Worm (Caenorhabditis elegans) whole organism, L4 larva: Measurements from ENCODE around the gene sru-7.
A peak's percentile ranks its signal among the peaks of the same experiment; 100 is the strongest.

Experiments
- F26F4.8 ChIP-seq: fragments of 200-800 bp; sonication (Bioruptor generic); conservative IDR thresholded peaks from 2 replicates; pipeline ENCODE4 v1.3.6; 2022; ENCODE audit warnings: missing genetic modification characterization, missing compliant biosample characterization
- T20F7.1 ChIP-seq: fragments of 200-800 bp; sonication (Bioruptor generic); optimal IDR thresholded peaks from 2 replicates; lab custom pipeline; 2018; ENCODE audit warnings: mild to moderate bottlenecking, missing genetic modification characterization, missing compliant biosample characterization
- Y48G9A.11 ChIP-seq: fragments of 200-800 bp; sonication (Bioruptor generic); IDR thresholded peaks from 2 replicates; pipeline ENCODE4 v1.3.6; 2022; ENCODE audit warnings: missing genetic modification reagents, missing genetic modification characterization, missing compliant biosample characterization
- Y5F2A.4 ChIP-seq: fragments of 200-800 bp; sonication (Bioruptor generic); optimal IDR thresholded peaks from 2 replicates; lab custom pipeline; 2018; ENCODE audit warnings: mild to moderate bottlenecking, missing genetic modification characterization, missing compliant biosample characterization
- aha-1 ChIP-seq: fragments of 150-350 bp; peaks from one replicate; lab custom pipeline; 2014; ENCODE audit warnings: missing biosample characterization, missing genetic modification characterization
- arid-1 ChIP-seq: fragments of 200-800 bp; sonication (Bioruptor generic); conservative IDR thresholded peaks from 2 replicates; pipeline ENCODE4 v1.3.6; 2022; ENCODE audit warnings: missing genetic modification reagents, missing genetic modification characterization, missing compliant biosample characterization
- attf-4 ChIP-seq: sonication (generic microtip); optimal IDR thresholded peaks from 3 replicates; lab custom pipeline; 2017; ENCODE audit warnings: missing biosample characterization, missing genetic modification characterization
- ceh-28 ChIP-seq: fragments of 150-350 bp; optimal IDR thresholded peaks from 2 replicates; lab custom pipeline; 2014; ENCODE audit warnings: missing biosample characterization, missing genetic modification reagents, missing genetic modification characterization
- ceh-32 ChIP-seq: sonication (generic microtip); optimal IDR thresholded peaks from 2 replicates; lab custom pipeline; 2016; ENCODE audit warnings: mild to moderate bottlenecking, missing genetic modification characterization, missing compliant biosample characterization; ENCODE audit not compliant: poor library complexity
- ceh-62 ChIP-seq: sonication (generic microtip); optimal IDR thresholded peaks from 2 replicates; lab custom pipeline; 2017; ENCODE audit warnings: missing biosample characterization, missing genetic modification characterization
- daf-16 ChIP-seq, 3 experiments: sonication (generic microtip); optimal IDR thresholded peaks; 2 replicates each; lab custom pipeline; 2016 to 2017; ENCODE audit warnings: missing genetic modification characterization in 3 of 3, missing genetic modification reagents in 3 of 3, mild to moderate bottlenecking in 2 of 3, missing compliant biosample characterization in 2 of 3, missing biosample characterization in 1 of 3, moderate library complexity in 1 of 3
- daf-8 ChIP-seq: fragments of 200-800 bp; sonication (Bioruptor generic); IDR thresholded peaks from 2 replicates; pipeline ENCODE4 v1.3.6; 2022; ENCODE audit warnings: missing genetic modification characterization, missing compliant biosample characterization
- dmd-6 ChIP-seq: fragments of 200-800 bp; sonication (Bioruptor generic); IDR thresholded peaks from 2 replicates; pipeline ENCODE4 v1.3.6; 2022; ENCODE audit warnings: missing genetic modification reagents, missing genetic modification characterization, missing compliant biosample characterization
- dmd-8 ChIP-seq: fragments of 200-800 bp; sonication (Bioruptor generic); IDR thresholded peaks from 2 replicates; pipeline ENCODE4 v1.3.6; 2022; ENCODE audit warnings: missing genetic modification characterization, missing compliant biosample characterization
- dmd-9 ChIP-seq: fragments of 200-800 bp; sonication (Bioruptor generic); IDR thresholded peaks from 2 replicates; pipeline ENCODE4 v1.3.6; 2022; ENCODE audit warnings: missing genetic modification reagents, missing genetic modification characterization, missing compliant biosample characterization
- dve-1 ChIP-seq: sonication (generic microtip); optimal IDR thresholded peaks from 2 replicates; lab custom pipeline; 2017; ENCODE audit warnings: antibody characterized with exemption, mild to moderate bottlenecking, missing genetic modification characterization, missing compliant biosample characterization; ENCODE audit not compliant: insufficient read depth
- hif-1 ChIP-seq, 2 experiments: sonication (generic microtip); optimal IDR thresholded peaks; 2 replicates each; lab custom pipeline; 2016 to 2017; ENCODE audit warnings: missing compliant biosample characterization in 2 of 2, missing genetic modification characterization in 2 of 2, missing genetic modification reagents in 2 of 2, missing genotype in 2 of 2, mild to moderate bottlenecking in 1 of 2
- hlh-11 ChIP-seq: fragments of 200-800 bp; sonication (Bioruptor generic); optimal IDR thresholded peaks from 2 replicates; lab custom pipeline; 2018; ENCODE audit warnings: mild to moderate bottlenecking, missing genetic modification characterization, missing compliant biosample characterization
- hlh-30 ChIP-seq: sonication (generic microtip); optimal IDR thresholded peaks from 2 replicates; lab custom pipeline; 2017; ENCODE audit warnings: antibody characterized with exemption, mild to moderate bottlenecking, missing genetic modification characterization, missing compliant biosample characterization; ENCODE audit not compliant: insufficient read depth
- hmg-1.1 ChIP-seq: fragments of 200-800 bp; sonication (Bioruptor generic); IDR thresholded peaks from 2 replicates; pipeline ENCODE4 v1.3.6; 2022; ENCODE audit warnings: missing genetic modification reagents, missing genetic modification characterization, missing compliant biosample characterization
- lim-7 ChIP-seq: fragments of 200-800 bp; sonication (Bioruptor generic); IDR thresholded peaks from 2 replicates; pipeline ENCODE4 v1.3.6; 2022; ENCODE audit warnings: missing genetic modification characterization, missing compliant biosample characterization
- lin-38 ChIP-seq: fragments of 200-800 bp; sonication (Bioruptor generic); IDR thresholded peaks from 2 replicates; pipeline ENCODE4 v1.3.6; 2022; ENCODE audit warnings: missing genetic modification reagents, missing genetic modification characterization, missing compliant biosample characterization
- madf-5 ChIP-seq, 2 experiments: fragments of 200-800 bp; sonication (Bioruptor generic); IDR thresholded peaks; 2 replicates each; pipeline ENCODE4 v1.3.6; 2022; ENCODE audit warnings: missing compliant biosample characterization in 2 of 2, missing genetic modification characterization in 2 of 2
- mdl-1 ChIP-seq, 2 experiments: fragments of 150-350 bp in 1 of 2; sonication (generic microtip) in 1 of 2; optimal IDR thresholded peaks; 2 replicates each; lab custom pipeline; 2014 to 2017; ENCODE audit warnings: missing biosample characterization in 2 of 2, missing genetic modification characterization in 2 of 2
- mep-1 ChIP-seq: fragments of 150-350 bp; sonication (generic microtip); optimal IDR thresholded peaks from 3 replicates; lab custom pipeline; 2014; ENCODE audit warnings: missing biosample characterization, missing genetic modification characterization
- mes-2 ChIP-seq: sonication (generic microtip); optimal IDR thresholded peaks from 2 replicates; lab custom pipeline; 2016; ENCODE audit warnings: missing genotype, mild to moderate bottlenecking, missing genetic modification characterization, missing compliant biosample characterization; ENCODE audit not compliant: poor library complexity, severe bottlenecking
- mxl-2 ChIP-seq: fragments of 200-800 bp; sonication (Bioruptor generic); conservative IDR thresholded peaks from 2 replicates; pipeline ENCODE4 v1.3.6; 2022; ENCODE audit warnings: missing genetic modification reagents, missing genetic modification characterization, missing compliant biosample characterization
- mxl-3 ChIP-seq: fragments of 200-800 bp; sonication (Bioruptor generic); optimal IDR thresholded peaks from 2 replicates; lab custom pipeline; 2018; ENCODE audit warnings: mild to moderate bottlenecking, missing genetic modification characterization, missing compliant biosample characterization
- nhr-10 ChIP-seq: fragments of 150-350 bp; optimal IDR thresholded peaks from 2 replicates; lab custom pipeline; 2014; ENCODE audit warnings: missing biosample characterization, missing genetic modification characterization
- nhr-102 ChIP-seq: sonication (generic microtip); optimal IDR thresholded peaks from 2 replicates; lab custom pipeline; 2016; ENCODE audit warnings: mild to moderate bottlenecking, missing genetic modification characterization, moderate library complexity, missing compliant biosample characterization
- nhr-25 ChIP-seq: sonication (generic microtip); optimal IDR thresholded peaks from 2 replicates; lab custom pipeline; 2017; ENCODE audit warnings: missing genetic modification characterization, mild to moderate bottlenecking, missing compliant biosample characterization, antibody characterized with exemption, moderate library complexity, borderline replicate concordance; ENCODE audit not compliant: insufficient read depth
- nhr-28 ChIP-seq: fragments of 150-350 bp; optimal IDR thresholded peaks from 2 replicates; lab custom pipeline; 2014; ENCODE audit warnings: missing biosample characterization, missing genetic modification characterization
- nhr-42 ChIP-seq: fragments of 200-800 bp; sonication (Bioruptor generic); IDR thresholded peaks from 2 replicates; pipeline ENCODE4 v1.3.6; 2022; ENCODE audit warnings: missing genetic modification characterization, missing compliant biosample characterization
- nhr-48 ChIP-seq: sonication (generic microtip); optimal IDR thresholded peaks from 2 replicates; lab custom pipeline; 2016; ENCODE audit warnings: mild to moderate bottlenecking, missing genetic modification characterization, missing compliant biosample characterization
- pha-4 ChIP-seq, 2 experiments: fragments of 150-350 bp in 1 of 2; fragments of 200-800 bp in 1 of 2; sonication (Bioruptor generic) in 1 of 2; IDR thresholded peaks in 1 of 2; optimal IDR thresholded peaks in 1 of 2; 2 replicates each; pipeline versions ENCODE4 v1.3.6 to Lab custom; 2014 to 2022; ENCODE audit warnings: missing genetic modification characterization in 2 of 2, missing genetic modification reagents in 2 of 2, missing biosample characterization in 1 of 2, missing compliant biosample characterization in 1 of 2
- pqm-1 ChIP-seq: sonication (generic microtip); optimal IDR thresholded peaks from 2 replicates; lab custom pipeline; 2017; ENCODE audit warnings: missing biosample characterization, missing genetic modification characterization
- saeg-2 ChIP-seq: fragments of 200-800 bp; sonication (Bioruptor generic); IDR thresholded peaks from 2 replicates; pipeline ENCODE4 v1.3.6; 2022; ENCODE audit warnings: missing genetic modification reagents, missing genetic modification characterization, missing compliant biosample characterization
- sdz-12 ChIP-seq: fragments of 200-800 bp; sonication (Bioruptor generic); optimal IDR thresholded peaks from 2 replicates; lab custom pipeline; 2018; ENCODE audit warnings: mild to moderate bottlenecking, missing genetic modification characterization, missing compliant biosample characterization
- set-16 ChIP-seq: fragments of 200-800 bp; sonication (Bioruptor generic); IDR thresholded peaks from 2 replicates; pipeline ENCODE4 v1.3.6; 2022; ENCODE audit warnings: missing genetic modification reagents, missing genetic modification characterization, missing compliant biosample characterization
- spr-3 ChIP-seq: fragments of 200-800 bp; sonication (Bioruptor generic); optimal IDR thresholded peaks from 2 replicates; lab custom pipeline; 2018; ENCODE audit warnings: mild to moderate bottlenecking, missing genetic modification characterization, missing compliant biosample characterization
- tra-1 ChIP-seq: fragments of 200-800 bp; sonication (Bioruptor generic); IDR thresholded peaks from 2 replicates; pipeline ENCODE4 v1.3.6; 2022; ENCODE audit warnings: missing genetic modification reagents, missing genetic modification characterization, missing compliant biosample characterization
- unc-62 ChIP-seq, 3 experiments: fragments of 150-350 bp in 1 of 3; sonication (generic microtip); optimal IDR thresholded peaks in 2 of 3; peaks in 1 of 3; 1 replicate in 1 of 3; 2 replicates in 2 of 3; lab custom pipeline; 2014 to 2017; ENCODE audit warnings: missing biosample characterization in 3 of 3, missing genetic modification characterization in 3 of 3, missing genetic modification reagents in 3 of 3, missing genotype in 1 of 3
- vab-7 ChIP-seq: fragments of 200-800 bp; sonication (Bioruptor generic); IDR thresholded peaks from 2 replicates; pipeline ENCODE4 v1.3.6; 2022; ENCODE audit warnings: missing genetic modification reagents, missing genetic modification characterization, missing compliant biosample characterization
- zfp-3 ChIP-seq: fragments of 200-800 bp; sonication (Bioruptor generic); conservative IDR thresholded peaks from 2 replicates; pipeline ENCODE4 v1.3.6; 2022; ENCODE audit warnings: missing genetic modification reagents, missing genetic modification characterization, missing compliant biosample characterization

sru-7 gene

DNA sequence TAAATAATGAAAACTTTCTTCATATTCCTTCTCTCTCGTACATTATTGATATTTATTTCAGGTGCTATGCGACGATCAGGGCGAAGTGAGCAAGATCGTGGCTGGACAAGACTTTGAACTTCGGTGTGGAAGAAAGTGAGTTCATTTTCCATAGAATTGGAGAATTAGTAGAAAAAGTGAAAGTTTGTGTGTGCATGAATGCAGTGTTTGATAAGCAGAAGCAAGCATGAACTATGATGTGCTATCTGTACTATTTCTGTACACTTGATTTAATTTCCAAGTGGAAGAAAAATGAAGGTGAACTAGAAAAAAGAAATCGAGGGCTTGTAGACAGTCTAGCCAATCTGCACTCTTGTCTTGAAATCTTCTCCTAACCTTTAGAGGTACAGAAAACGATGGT is 39.7 kb downstream of the sru-7 start:
- TF ChIP-seq dve-1 (tag; lab: Kevin White, UChicago) = peak; percentile 76
- TF ChIP-seq lim-7 (GFP tag; lab: Robert Waterston, UW) = no peak
- peak; percentile 72 for TF ChIP-seq nhr-10 (tag; lab: Kevin White, UChicago)
- no peak for TF ChIP-seq lin-38 (GFP tag; lab: Robert Waterston, UW)
- TF ChIP-seq hlh-11 (tag; lab: Kevin White, UChicago) = peak; percentile 77
- TF ChIP-seq daf-8 = no peak
- peak; percentile 28 for TF ChIP-seq hlh-30 (tag; lab: Kevin White, UChicago)
- peak; percentile 13 for TF ChIP-seq nhr-102 (tag; lab: Kevin White, UChicago)
- TF ChIP-seq mxl-3 (GFP tag; lab: Kevin White, UChicago) = peak; percentile 25
- TF ChIP-seq pqm-1 (tag; lab: Kevin White, UChicago) = peak; percentile 68
- no peak for TF ChIP-seq daf-16 (GFP tag; optimal IDR thresholded peaks at IDR 0.05; lab: Kevin White, UChicago)
- peak; percentile 63 for TF ChIP-seq daf-16 (tag; optimal IDR thresholded peaks at IDR 0.05; lab: Kevin White, UChicago)
- no peak for TF ChIP-seq mxl-2
- TF ChIP-seq nhr-28 (tag; lab: Kevin White, UChicago) = peak; percentile 69
- peak; percentile 22 for TF ChIP-seq mes-2 (tag; lab: Kevin White, UChicago)
- TF ChIP-seq attf-4 (tag; lab: Kevin White, UChicago) = no peak
- TF ChIP-seq mep-1 (tag; lab: Kevin White, UChicago) = peak; percentile 33
- TF ChIP-seq nhr-25 = no peak
- TF ChIP-seq ceh-62 (tag; lab: Kevin White, UChicago) = no peak
- TF ChIP-seq unc-62 (GFP tag; optimal IDR thresholded peaks at IDR 0.05 in 1 of 2; lab: Kevin White, UChicago) = peak in 1 of 2 experiments; percentile 96
- TF ChIP-seq unc-62 (tag; optimal IDR thresholded peaks at IDR 0.05; lab: Kevin White, UChicago) = no peak
- TF ChIP-seq dmd-8 (GFP tag; lab: Robert Waterston, UW) = no peak
- TF ChIP-seq zfp-3 (GFP tag; lab: Robert Waterston, UW) = no peak
- TF ChIP-seq mdl-1 (tag; optimal IDR thresholded peaks at IDR 0.05; lab: Kevin White, UChicago) = peak in 1 of 2 experiments; percentile 32
- no peak for TF ChIP-seq Y5F2A.4 (GFP tag; lab: Kevin White, UChicago)
- no peak for TF ChIP-seq dmd-9
- peak; percentile 91 for TF ChIP-seq dmd-6 (GFP tag; lab: Robert Waterston, UW)
- no peak for TF ChIP-seq ceh-32 (tag; lab: Kevin White, UChicago)
- TF ChIP-seq saeg-2 (GFP tag; lab: Robert Waterston, UW) = no peak
- no peak for TF ChIP-seq nhr-42
- 0 out of 2 replicates have a peak, but pooled peaks have one; percentile 33 for TF ChIP-seq tra-1 (GFP tag; lab: Robert Waterston, UW)
- no peak for TF ChIP-seq ceh-28 (tag; lab: Kevin White, UChicago)
- no peak for TF ChIP-seq F26F4.8 (GFP tag; lab: Robert Waterston, UW)
- TF ChIP-seq hif-1 (tag; optimal IDR thresholded peaks at IDR 0.05; lab: Kevin White, UChicago) = no peak
- TF ChIP-seq aha-1 (tag; lab: Kevin White, UChicago) = peak; percentile 13
- TF ChIP-seq nhr-48 = peak; percentile 70
- TF ChIP-seq madf-5 (GFP tag; IDR thresholded peaks at IDR 0.05; lab: Robert Waterston, UW) = no peak
- TF ChIP-seq T20F7.1 = peak; percentile 1
- TF ChIP-seq, all 104 proteins: peak for 18

DNA sequence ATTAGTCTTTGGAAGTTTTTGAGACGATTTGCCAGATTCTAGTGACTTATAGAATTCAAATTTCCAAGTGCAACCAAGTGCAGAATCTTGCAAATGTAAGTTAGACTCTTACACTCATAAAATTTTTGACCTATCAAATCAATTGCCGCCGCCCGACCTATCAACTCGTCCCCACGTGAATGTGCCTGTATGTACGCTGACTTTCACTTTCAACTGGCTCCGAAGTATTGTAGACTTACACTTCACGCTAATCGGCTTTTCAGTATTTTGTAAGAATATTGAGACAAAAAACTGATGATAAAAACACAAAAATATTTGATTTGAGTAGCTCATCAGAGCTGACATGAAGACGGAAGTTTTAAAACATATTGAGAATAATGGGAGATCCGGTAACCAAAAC is 40.5 kb downstream of the sru-7 start:
- TF ChIP-seq mxl-2 = 0 out of 2 replicates have a peak, but pooled peaks have one; percentile 46
- TF ChIP-seq hmg-1.1 (GFP tag; lab: Robert Waterston, UW) = no peak
- peak; percentile 8 for TF ChIP-seq aha-1 (tag; lab: Kevin White, UChicago)
- TF ChIP-seq arid-1 (GFP tag; lab: Robert Waterston, UW) = no peak
- TF ChIP-seq pha-4 (GFP tag; IDR thresholded peaks at IDR 0.05; lab: Robert Waterston, UW) = peak; percentile 51; the same call in 1 of the 2 replicates
- TF ChIP-seq pha-4 (tag; optimal IDR thresholded peaks at IDR 0.05; lab: Kevin White, UChicago) = no peak
- no peak for TF ChIP-seq daf-16 (GFP tag; optimal IDR thresholded peaks at IDR 0.05; lab: Kevin White, UChicago)
- peak; percentile 69 for TF ChIP-seq daf-16 (tag; optimal IDR thresholded peaks at IDR 0.05; lab: Kevin White, UChicago)
- peak; percentile 26 for TF ChIP-seq hlh-30 (tag; lab: Kevin White, UChicago)
- TF ChIP-seq nhr-48 = peak; percentile 56
- no peak for TF ChIP-seq spr-3 (GFP tag; lab: Kevin White, UChicago)
- peak; percentile 59 for TF ChIP-seq hlh-11 (tag; lab: Kevin White, UChicago)
- TF ChIP-seq vab-7 (GFP tag; lab: Robert Waterston, UW) = no peak
- no peak for TF ChIP-seq lin-38 (GFP tag; lab: Robert Waterston, UW)
- peak; percentile 66 for TF ChIP-seq tra-1 (GFP tag; lab: Robert Waterston, UW)
- TF ChIP-seq mes-2 (tag; lab: Kevin White, UChicago) = peak; percentile 5
- TF ChIP-seq mdl-1 (tag; optimal IDR thresholded peaks at IDR 0.05; lab: Kevin White, UChicago) = no peak
- TF ChIP-seq nhr-102 (tag; lab: Kevin White, UChicago) = peak; percentile 8
- peak; percentile 87 for TF ChIP-seq dmd-6 (GFP tag; lab: Robert Waterston, UW)
- TF ChIP-seq Y48G9A.11 (GFP tag; lab: Robert Waterston, UW) = no peak
- TF ChIP-seq set-16 (GFP tag; lab: Robert Waterston, UW) = no peak
- TF ChIP-seq Y5F2A.4 (GFP tag; lab: Kevin White, UChicago) = no peak
- TF ChIP-seq T20F7.1 = no peak
- TF ChIP-seq sdz-12 (GFP tag; lab: Kevin White, UChicago) = no peak
- TF ChIP-seq pqm-1 (tag; lab: Kevin White, UChicago) = peak; percentile 22
- TF ChIP-seq dve-1 (tag; lab: Kevin White, UChicago) = peak; percentile 68
